Fruit fly (Drosophila melanogaster): ENCODE measurements around the gene Npc1a.

Gene Npc1a

dm6 chr2L:10220010-10220409 is 1.0 kb downstream of the Npc1a start:
- TF ChIP-seq CG17801 (GFP tag; optimal IDR thresholded peaks at IDR 0.05; ENCODE audit: partially characterized antibody): no peak

- TF ChIP-seq CG17801 (GFP tag; optimal IDR thresholded peaks at IDR 0.05; ENCODE audit: partially characterized antibody): no peak
These were observed 10.1 kb downstream of the Npc1a start, which contains the start of the genes CG5727 and ath for dm6 chr2L:10210631-10211557. CG5727 (minus strand) TSS chr2L:10210681. ath (plus strand) TSS chr2L:10211143.

dm6 chr2L:10208799-10209794 is 11.9 kb downstream of the Npc1a start, which contains the start of gene CG5731:
CG5731 (minus strand) TSS chr2L:10209744.
- no peak for TF ChIP-seq CG17801 (GFP tag; optimal IDR thresholded peaks at IDR 0.05; ENCODE audit: partially characterized antibody)

dm6 chr2L:10206633-10207162 is 14.3 kb downstream of the Npc1a start, which contains the start of gene Snx17:
Snx17 (minus strand) TSS chr2L:10206961.
- no peak for TF ChIP-seq CG17801 (GFP tag; optimal IDR thresholded peaks at IDR 0.05; ENCODE audit: partially characterized antibody)

- TF ChIP-seq CG17801 (GFP tag; optimal IDR thresholded peaks at IDR 0.05; ENCODE audit: partially characterized antibody): no peak
These were observed 15.1 kb downstream of the Npc1a start for dm6 chr2L:10205940-10206339.

- no peak for TF ChIP-seq CG17801 (GFP tag; optimal IDR thresholded peaks at IDR 0.05; ENCODE audit: partially characterized antibody)
These were observed 17.0 kb downstream of the Npc1a start, which contains the start of gene CG34159 for dm6 chr2L:10203933-10204509. CG34159 (minus strand) TSS chr2L:10204317.

- no peak for TF ChIP-seq CG17801 (GFP tag; optimal IDR thresholded peaks at IDR 0.05; ENCODE audit: partially characterized antibody)
These were observed 19.3 kb downstream of the Npc1a start for dm6 chr2L:10201743-10202142.

- peak; percentile 88 for TF ChIP-seq CG17801 (GFP tag; optimal IDR thresholded peaks at IDR 0.05; ENCODE audit: partially characterized antibody)
These were observed 20.2 kb downstream of the Npc1a start, which contains the start of the genes Ripalpha and RpL7 for dm6 chr2L:10200847-10201246. Ripalpha (minus strand) TSS chr2L:10200974. RpL7 (plus strand) TSS chr2L:10201004.

dm6 chr2L:10198911-10199310 is 22.1 kb downstream of the Npc1a start, which contains the start of gene Sur:
Sur (minus strand) TSS chr2L:10199117.
- TF ChIP-seq CG17801 (GFP tag; optimal IDR thresholded peaks at IDR 0.05; ENCODE audit: partially characterized antibody): no peak

- TF ChIP-seq CG17801 (GFP tag; optimal IDR thresholded peaks at IDR 0.05; ENCODE audit: partially characterized antibody): no peak
These were observed 29.6 kb downstream of the Npc1a start, which contains the start of gene Fum4 for dm6 chr2L:10191396-10191795. Fum4 (minus strand) TSS chr2L:10191496.

dm6 chr2L:10180182-10180779 is 40.7 kb downstream of the Npc1a start, which contains the start of gene CG44153:
CG44153 (minus strand) TSS chr2L:10180256.
- no peak for TF ChIP-seq CG17801 (GFP tag; optimal IDR thresholded peaks at IDR 0.05; ENCODE audit: partially characterized antibody)

- no peak for TF ChIP-seq CG17801 (GFP tag; optimal IDR thresholded peaks at IDR 0.05; ENCODE audit: partially characterized antibody)
These were observed 48.6 kb downstream of the Npc1a start, which contains the start of gene CG13137 for dm6 chr2L:10172402-10172801. CG13137 (plus strand) TSS chr2L:10172702.
